Worm (Caenorhabditis elegans) whole organism, L3 larva: ENCODE data around the gene K05F6.12.
"Not testable (repeated sequence)": the region's sequence is repeated elsewhere in the genome, so short reads cannot be mapped to it uniquely, and the experiment has no call there.

Source experiments
- R02D3.7 ChIP-seq: fragments of 150-350 bp; optimal IDR thresholded peaks from 2 replicates; lab custom pipeline; 2014; ENCODE audit warnings: missing biosample characterization, missing genetic modification characterization
- ama-1 ChIP-seq: fragments of 150-350 bp; optimal IDR thresholded peaks from 2 replicates; lab custom pipeline; 2018
- ceh-9 ChIP-seq: sonication (generic microtip); optimal IDR thresholded peaks from 2 replicates; lab custom pipeline; 2018; ENCODE audit warnings: missing biosample characterization, missing genetic modification characterization
- daf-12 ChIP-seq: fragments of 150-350 bp; optimal IDR thresholded peaks from 2 replicates; lab custom pipeline; 2014; ENCODE audit warnings: missing biosample characterization, missing genetic modification reagents, missing genetic modification characterization
- egl-27 ChIP-seq: sonication (generic microtip); optimal IDR thresholded peaks from 4 replicates; lab custom pipeline; 2017; ENCODE audit warnings: missing biosample characterization, missing genetic modification reagents, missing genetic modification characterization
- elt-1 ChIP-seq: fragments of 150-350 bp; optimal IDR thresholded peaks from 2 replicates; lab custom pipeline; 2014; ENCODE audit warnings: missing biosample characterization, missing genetic modification characterization
- elt-2 ChIP-seq: sonication (generic microtip); optimal IDR thresholded peaks from 2 replicates; lab custom pipeline; 2016; ENCODE audit warnings: missing genetic modification reagents, mild to moderate bottlenecking, missing genetic modification characterization, missing compliant biosample characterization
- elt-3 ChIP-seq, 3 experiments: fragments of 150-350 bp in 1 of 3; sonication (generic microtip) in 2 of 3; optimal IDR thresholded peaks; 2 replicates in 2 of 3; 4 replicates in 1 of 3; lab custom pipeline; 2014 to 2017; ENCODE audit warnings: missing biosample characterization in 3 of 3, missing genetic modification characterization in 3 of 3
- fkh-2 ChIP-seq: fragments of 150-350 bp; optimal IDR thresholded peaks from 2 replicates; lab custom pipeline; 2014; ENCODE audit warnings: missing biosample characterization, missing genetic modification reagents, missing genetic modification characterization
- hmg-11 ChIP-seq: sonication (generic microtip); optimal IDR thresholded peaks from 2 replicates; lab custom pipeline; 2016; ENCODE audit warnings: missing genetic modification characterization, missing compliant biosample characterization
- lin-15B ChIP-seq: fragments of 150-350 bp; optimal IDR thresholded peaks from 2 replicates; lab custom pipeline; 2014; ENCODE audit warnings: missing biosample characterization, missing genetic modification characterization
- lin-39 ChIP-seq: fragments of 150-350 bp; optimal IDR thresholded peaks from 2 replicates; lab custom pipeline; 2018; ENCODE audit warnings: missing biosample characterization, missing genetic modification reagents, missing genetic modification characterization
- mdl-1 ChIP-seq: fragments of 150-350 bp; optimal IDR thresholded peaks from 2 replicates; lab custom pipeline; 2014; ENCODE audit warnings: missing biosample characterization, missing genetic modification characterization
- nfya-1 ChIP-seq: sonication (generic microtip); optimal IDR thresholded peaks from 2 replicates; lab custom pipeline; 2017; ENCODE audit warnings: missing genetic modification characterization, mild to moderate bottlenecking, missing compliant biosample characterization, antibody characterized with exemption, moderate library complexity; ENCODE audit not compliant: insufficient read depth
- nhr-12 ChIP-seq: fragments of 150-350 bp; optimal IDR thresholded peaks from 2 replicates; lab custom pipeline; 2014; ENCODE audit warnings: missing biosample characterization, missing genetic modification characterization
- nhr-237 ChIP-seq: fragments of 150-350 bp; optimal IDR thresholded peaks from 2 replicates; lab custom pipeline; 2014; ENCODE audit warnings: missing biosample characterization, missing genetic modification characterization
- nhr-25 ChIP-seq: sonication (generic microtip); optimal IDR thresholded peaks from 2 replicates; lab custom pipeline; 2017; ENCODE audit warnings: missing biosample characterization, missing genetic modification characterization
- nhr-28 ChIP-seq: fragments of 150-350 bp; optimal IDR thresholded peaks from 2 replicates; lab custom pipeline; 2014; ENCODE audit warnings: missing biosample characterization, missing genetic modification characterization
- nhr-43 ChIP-seq: sonication (generic microtip); optimal IDR thresholded peaks from 2 replicates; lab custom pipeline; 2016; ENCODE audit warnings: mild to moderate bottlenecking, missing genetic modification characterization, missing compliant biosample characterization; ENCODE audit not compliant: poor library complexity, severe bottlenecking
- nhr-67 ChIP-seq: fragments of 150-350 bp; optimal IDR thresholded peaks from 2 replicates; lab custom pipeline; 2014; ENCODE audit warnings: missing biosample characterization, missing genetic modification characterization
- nhr-77 ChIP-seq: fragments of 150-350 bp; optimal IDR thresholded peaks from 2 replicates; lab custom pipeline; 2014; ENCODE audit warnings: missing biosample characterization, missing genetic modification characterization
- pha-4 ChIP-seq: fragments of 150-350 bp; optimal IDR thresholded peaks from 2 replicates; lab custom pipeline; 2014; ENCODE audit warnings: missing biosample characterization, missing genetic modification reagents, missing genetic modification characterization
- sea-2 ChIP-seq: fragments of 150-350 bp; sonication (generic microtip); optimal IDR thresholded peaks from 4 replicates; lab custom pipeline; 2014; ENCODE audit warnings: missing biosample characterization, missing genetic modification reagents, missing genetic modification characterization
- tbx-2 ChIP-seq: sonication (generic microtip); optimal IDR thresholded peaks from 2 replicates; lab custom pipeline; 2016; ENCODE audit warnings: mild to moderate bottlenecking, missing genetic modification characterization, missing compliant biosample characterization
- unc-62 ChIP-seq: fragments of 150-350 bp; sonication (generic microtip); optimal IDR thresholded peaks from 4 replicates; lab custom pipeline; 2014; ENCODE audit warnings: missing biosample characterization, missing genetic modification reagents, missing genetic modification characterization
- zag-1 ChIP-seq: fragments of 150-350 bp; optimal IDR thresholded peaks from 2 replicates; lab custom pipeline; 2014; ENCODE audit warnings: missing biosample characterization, missing genetic modification characterization
- ztf-11 ChIP-seq: fragments of 150-350 bp; optimal IDR thresholded peaks from 2 replicates; lab custom pipeline; 2014; ENCODE audit warnings: missing biosample characterization, missing genetic modification characterization
- ztf-4 ChIP-seq: fragments of 150-350 bp; optimal IDR thresholded peaks from 2 replicates; lab custom pipeline; 2014; ENCODE audit warnings: missing biosample characterization, missing genetic modification characterization

The K05F6.12 gene

DNA sequence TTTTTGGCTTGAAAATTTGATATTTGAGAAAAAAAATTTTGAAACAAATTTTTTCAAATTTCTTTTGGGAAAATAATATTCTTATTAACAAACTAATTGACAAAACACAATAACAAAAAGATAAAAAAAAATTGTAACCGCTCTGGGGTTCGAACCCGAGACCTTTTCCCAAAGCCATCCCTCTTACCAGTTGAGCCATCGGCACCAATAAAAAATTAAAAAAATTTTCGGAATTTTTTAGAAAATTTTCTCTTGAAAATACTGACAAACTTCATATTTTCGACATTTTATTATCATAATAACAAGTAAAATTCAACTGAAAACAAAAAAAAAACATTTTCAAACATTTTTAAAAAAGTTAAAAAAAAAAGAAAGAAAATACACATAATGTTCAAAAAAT lies 23.8 kb upstream of the K05F6.12 start:
- no peak for TF ChIP-seq nhr-25 (tag; lab: Kevin White, UChicago)
- no peak for TF ChIP-seq elt-3 (tag; optimal IDR thresholded peaks at IDR 0.05; lab: Kevin White, UChicago)
- no peak for TF ChIP-seq nhr-67 (tag; lab: Kevin White, UChicago)
- no peak for TF ChIP-seq lin-15B (tag; lab: Kevin White, UChicago)
- no peak for TF ChIP-seq egl-27 (tag; lab: Kevin White, UChicago)
- TF ChIP-seq ceh-9 (tag; lab: Kevin White, UChicago) = no peak
- TF ChIP-seq, all 47 proteins: peak for 0

DNA sequence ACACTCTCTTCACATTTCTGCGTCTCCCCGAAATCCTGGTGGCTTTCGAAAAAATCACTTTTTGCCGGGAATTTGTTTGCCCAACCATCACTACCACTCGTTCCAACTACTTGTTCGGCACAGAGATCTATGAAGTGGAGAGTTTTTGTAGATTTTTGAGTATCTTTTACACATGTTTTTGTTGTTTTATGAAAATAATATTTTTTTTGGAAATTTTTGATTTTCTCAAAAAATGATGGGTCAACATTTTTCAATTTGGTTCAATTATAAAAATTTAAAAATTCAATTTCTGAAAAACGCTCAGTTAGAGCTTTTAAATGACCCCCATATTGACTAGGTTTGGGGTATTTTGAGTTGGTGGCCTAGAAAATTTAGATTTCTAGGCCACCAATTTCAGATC lies 20.2 kb upstream of the K05F6.12 start, which contains the start of gene Y51H7BR.7:
Gene Y51H7BR.7, minus strand, starts transcription at position 101 of the 400 bp plus-strand sequence.
- TF ChIP-seq pha-4 (tag; lab: Kevin White, UChicago) (peak; percentile 26), sea-2 (no peak)

DNA sequence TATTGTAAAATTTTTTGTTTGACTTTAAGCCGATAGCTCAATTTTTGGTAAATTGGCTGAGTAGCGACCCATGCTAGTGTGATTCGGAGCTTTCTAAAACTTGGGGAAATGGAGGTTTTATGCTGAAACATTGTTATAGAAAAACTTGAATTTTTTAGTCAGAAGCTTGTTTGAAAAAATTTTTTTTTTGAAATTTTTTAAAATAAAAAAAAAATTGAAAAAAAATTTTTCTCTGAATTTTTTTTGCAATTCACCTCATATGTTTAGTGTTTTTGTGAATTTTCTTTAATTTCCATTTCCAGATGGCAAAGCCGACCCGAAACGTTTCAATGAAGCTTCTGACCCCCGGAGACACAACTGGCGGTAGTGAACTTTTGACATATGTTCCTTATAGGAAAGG lies 16.7 kb upstream of the K05F6.12 start, which contains the start of gene Y51H7BR.4:
Gene Y51H7BR.4, plus strand, starts transcription at position 301 of the 400 bp plus-strand sequence.
- no peak for TF ChIP-seq lin-39 (tag; lab: Kevin White, UChicago)

DNA sequence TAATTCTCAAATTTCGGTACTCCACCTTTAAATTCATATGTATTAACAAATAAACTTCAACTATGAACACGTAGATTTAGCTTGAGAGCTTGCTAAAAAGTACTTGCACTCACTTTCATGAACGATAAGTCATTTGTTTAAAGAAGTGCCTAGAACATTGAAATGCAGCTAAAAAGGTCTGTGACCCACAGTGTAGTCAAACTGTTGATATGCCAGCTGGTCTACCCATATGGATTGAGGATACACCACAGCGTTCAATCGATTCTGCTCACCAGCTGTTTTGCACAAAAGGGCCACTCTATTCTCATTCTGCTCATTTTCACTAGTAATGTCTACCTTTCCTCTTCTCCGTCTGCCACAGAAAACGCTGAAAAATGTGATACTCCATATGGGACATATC lies 9.8 kb upstream of the K05F6.12 start, which contains the start of gene fbxb-43:
Gene fbxb-43, plus strand, starts transcription at position 301 of the 400 bp plus-strand sequence.
- no peak for TF ChIP-seq ztf-4 (tag; lab: Kevin White, UChicago)
- TF ChIP-seq elt-1 (tag; lab: Kevin White, UChicago) = no peak
- no peak for TF ChIP-seq ama-1 (lab: Kevin White, UChicago)
- TF ChIP-seq nhr-12 (tag; lab: Kevin White, UChicago) = no peak
- TF ChIP-seq sea-2 = no peak
- no peak for TF ChIP-seq ceh-9 (tag; lab: Kevin White, UChicago)
- no peak for TF ChIP-seq R02D3.7 (tag; lab: Kevin White, UChicago)
- TF ChIP-seq ztf-11 = no peak
- no peak for TF ChIP-seq daf-12
- TF ChIP-seq elt-3 (tag; optimal IDR thresholded peaks at IDR 0.05; lab: Kevin White, UChicago) = no peak
- no peak for TF ChIP-seq tbx-2 (tag; lab: Kevin White, UChicago)
- TF ChIP-seq pha-4 (tag; lab: Kevin White, UChicago) = no peak
- no peak for TF ChIP-seq hmg-11 (tag; lab: Kevin White, UChicago)

DNA sequence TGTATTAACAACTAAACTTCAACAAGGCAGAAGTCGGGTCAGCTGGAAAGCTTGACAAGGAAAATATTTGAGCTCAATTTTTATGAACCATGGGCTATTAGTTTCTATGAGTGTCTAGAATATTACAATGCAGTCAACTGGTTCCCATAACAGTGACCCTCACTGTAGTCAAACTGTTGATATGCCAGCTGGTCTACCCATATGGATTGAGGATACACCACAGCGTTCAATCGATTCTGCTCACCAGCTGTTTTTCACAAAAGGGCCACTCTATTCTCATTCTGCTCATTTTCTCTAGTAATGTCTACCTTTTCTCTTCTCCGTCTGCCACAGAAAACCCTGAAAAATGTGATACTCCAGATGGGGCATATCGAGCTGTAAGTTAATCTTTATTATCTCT lies 8.4 kb upstream of the K05F6.12 start, which contains the start of gene fbxb-42:
Gene fbxb-42, plus strand, starts transcription at position 301 of the 400 bp plus-strand sequence.
- no peak for TF ChIP-seq unc-62 (GFP tag; lab: Kevin White, UChicago)
- TF ChIP-seq nhr-43 (tag; lab: Kevin White, UChicago) = no peak
- no peak for TF ChIP-seq nhr-67 (tag; lab: Kevin White, UChicago)
- no peak for TF ChIP-seq nhr-77 (tag; lab: Kevin White, UChicago)
- TF ChIP-seq ceh-9 (tag; lab: Kevin White, UChicago) = no peak
- TF ChIP-seq ztf-11 = no peak

DNA sequence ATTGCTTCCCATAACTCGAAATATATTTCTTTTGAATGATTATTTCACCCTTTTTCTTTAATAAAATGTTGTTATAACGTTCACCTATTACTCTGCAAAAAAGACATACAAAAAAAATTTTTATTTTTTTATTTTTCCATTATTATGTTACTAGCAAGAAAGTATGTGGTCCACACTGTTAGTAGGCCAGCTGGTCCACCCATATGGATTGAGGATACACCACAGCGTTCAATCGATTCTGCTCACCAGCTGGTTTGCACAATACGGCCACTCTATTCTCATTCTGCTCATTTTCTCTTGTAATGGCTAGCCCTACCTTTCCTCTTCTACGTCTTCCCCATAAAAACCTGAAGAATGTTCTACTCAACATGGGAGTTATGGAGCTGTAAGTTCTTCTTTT lies 7.1 kb upstream of the K05F6.12 start, which contains the start of gene fbxb-44:
Gene fbxb-44, plus strand, starts transcription at position 301 of the 400 bp plus-strand sequence.
- no peak for TF ChIP-seq nfya-1
- no peak for TF ChIP-seq nhr-28 (tag; lab: Kevin White, UChicago)
- TF ChIP-seq fkh-2 (tag; lab: Kevin White, UChicago) = no peak
- no peak for TF ChIP-seq ama-1 (lab: Kevin White, UChicago)
- TF ChIP-seq nhr-237 = no peak
- no peak for TF ChIP-seq zag-1 (tag; lab: Kevin White, UChicago)
- no peak for TF ChIP-seq lin-15B (tag; lab: Kevin White, UChicago)
- no peak for TF ChIP-seq elt-2 (tag; lab: Kevin White, UChicago)
- TF ChIP-seq ztf-4 (tag; lab: Kevin White, UChicago) = no peak
- TF ChIP-seq, all 47 proteins: peak for 0

DNA sequence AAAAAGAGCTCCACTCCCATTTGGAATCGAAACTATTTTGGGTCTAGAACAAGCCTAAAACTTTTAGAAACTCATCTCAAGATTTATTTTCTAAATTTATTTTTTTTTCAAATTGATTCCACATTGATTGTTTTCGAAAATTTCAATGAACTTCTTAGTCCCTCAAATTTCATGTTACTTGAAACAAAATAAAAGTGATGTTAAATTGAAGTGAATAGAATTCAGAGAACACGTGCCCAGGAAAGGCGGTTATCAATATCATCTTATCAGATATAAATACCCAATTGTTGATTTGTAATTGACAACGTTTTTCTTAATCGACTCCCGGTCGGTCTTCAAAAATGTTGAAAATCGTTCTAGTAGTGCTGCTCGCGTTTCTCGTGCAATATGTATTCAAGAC lies 5.1 kb upstream of the K05F6.12 start, which contains the start of gene poml-4:
Gene poml-4, plus strand, starts transcription at position 301 of the 400 bp plus-strand sequence.
- not testable (repeated sequence) for TF ChIP-seq mdl-1, egl-27, lin-15B (tag; lab: Kevin White, UChicago)
- TF ChIP-seq, all 47 proteins: peak for 0; not testable (repeated sequence) for 47
